Worm (Caenorhabditis elegans): ENCODE measurements around the gene unc-41.

Gene unc-41

ce11 chrV:9922481-9922880 lies 53.6 kb downstream of the unc-41 start, which contains the start of gene C50H2.7:
Gene C50H2.7 (plus strand): TSS chrV:9922781.
- TF ChIP-seq lin-32 (GFP tag; optimal IDR thresholded peaks at IDR 0.05) (no peak), nhr-76 (tag; optimal IDR thresholded peaks at IDR 0.05) (no peak), sem-2 (GFP tag; optimal IDR thresholded peaks at IDR 0.05) (no peak), flh-1 (GFP tag; optimal IDR thresholded peaks at IDR 0.05) (no peak), unc-62 (GFP tag; optimal IDR thresholded peaks at IDR 0.05) (no peak)

ce11 chrV:9921288-9921687 lies 54.8 kb downstream of the unc-41 start, which contains the start of gene ceh-75:
Gene ceh-75 (plus strand): TSS chrV:9921337.
- TF ChIP-seq elt-1 (tag; optimal IDR thresholded peaks at IDR 0.05; ENCODE audit: borderline replicate concordance, insufficient read depth) (no peak), hlh-1 (tag; optimal IDR thresholded peaks at IDR 0.05) (no peak), M03D4.4 (tag; optimal IDR thresholded peaks at IDR 0.05) (no peak), ham-2 (GFP tag; optimal IDR thresholded peaks at IDR 0.05) (no peak), elt-3 (tag; optimal IDR thresholded peaks at IDR 0.05) (no peak), mab-5 (tag; optimal IDR thresholded peaks at IDR 0.05) (no peak), unc-120 (tag; optimal IDR thresholded peaks at IDR 0.05; ENCODE audit: poor library complexity, severe bottlenecking) (no peak), lsy-2 (tag; optimal IDR thresholded peaks at IDR 0.05) (no peak), blmp-1 (tag; optimal IDR thresholded peaks at IDR 0.05) (no peak), sem-2 (GFP tag; optimal IDR thresholded peaks at IDR 0.05) (no peak), mls-2 (tag; optimal IDR thresholded peaks at IDR 0.05) (no peak), snpc-4 (tag; optimal IDR thresholded peaks at IDR 0.05) (no peak), zip-8 (tag; optimal IDR thresholded peaks at IDR 0.05) (no peak), cnd-1 (tag; optimal IDR thresholded peaks at IDR 0.05) (no peak), mep-1 (tag; optimal IDR thresholded peaks at IDR 0.05) (no peak), nhr-28 (tag; optimal IDR thresholded peaks at IDR 0.05) (no peak), ceh-83 (GFP tag; optimal IDR thresholded peaks at IDR 0.05) (no peak), bed-3 (GFP tag; optimal IDR thresholded peaks at IDR 0.05) (no peak), drap-1 (GFP tag; optimal IDR thresholded peaks at IDR 0.05) (no peak)

- no peak for TF ChIP-seq nhr-2 (tag; optimal IDR thresholded peaks at IDR 0.05)
- TF ChIP-seq blmp-1 (tag; optimal IDR thresholded peaks at IDR 0.05) = no peak
- TF ChIP-seq pha-4 (tag; optimal IDR thresholded peaks at IDR 0.05) = no peak
- TF ChIP-seq ham-2 (GFP tag; optimal IDR thresholded peaks at IDR 0.05) = no peak
- TF ChIP-seq hlh-1 (tag; optimal IDR thresholded peaks at IDR 0.05) = no peak
- no peak for TF ChIP-seq elt-3 (tag; optimal IDR thresholded peaks at IDR 0.05)
- TF ChIP-seq sptf-1 (tag; optimal IDR thresholded peaks at IDR 0.05) = no peak
- TF ChIP-seq nhr-76 (tag; optimal IDR thresholded peaks at IDR 0.05) = no peak
Measured at ce11 chrV:9918410-9918809, 57.6 kb downstream of the unc-41 start, which contains the start of gene C50H2.5. Gene C50H2.5 (plus strand): TSS chrV:9918710.

ce11 chrV:9916665-9917064 lies 59.4 kb downstream of the unc-41 start, which contains the start of gene C50H2.4:
Gene C50H2.4 (plus strand): TSS chrV:9916965.
- TF ChIP-seq mls-2 (tag; optimal IDR thresholded peaks at IDR 0.05) = no peak
- no peak for TF ChIP-seq lin-32 (GFP tag; optimal IDR thresholded peaks at IDR 0.05)
- TF ChIP-seq nhr-2 (tag; optimal IDR thresholded peaks at IDR 0.05) = no peak
- no peak for TF ChIP-seq ztf-11 (tag; optimal IDR thresholded peaks at IDR 0.05)
